Worm (Caenorhabditis elegans) whole organism, L3 larva: ENCODE data around the gene rpl-3.

Experiments
- R02D3.7 ChIP-seq: fragments of 150-350 bp; optimal IDR thresholded peaks from 2 replicates; lab custom pipeline; 2014; ENCODE audit warnings: missing biosample characterization, missing genetic modification characterization
- ama-1 ChIP-seq: fragments of 150-350 bp; optimal IDR thresholded peaks from 2 replicates; lab custom pipeline; 2018
- ceh-16 ChIP-seq: sonication (generic microtip); optimal IDR thresholded peaks from 2 replicates; lab custom pipeline; 2017; ENCODE audit warnings: missing biosample characterization, missing genetic modification characterization
- ceh-28 ChIP-seq: fragments of 150-350 bp; optimal IDR thresholded peaks from 2 replicates; lab custom pipeline; 2014; ENCODE audit warnings: missing biosample characterization, missing genetic modification reagents, missing genetic modification characterization
- ceh-82 ChIP-seq: fragments of 150-350 bp; optimal IDR thresholded peaks from 2 replicates; lab custom pipeline; 2014; ENCODE audit warnings: missing biosample characterization, missing genetic modification characterization
- ceh-9 ChIP-seq: sonication (generic microtip); optimal IDR thresholded peaks from 2 replicates; lab custom pipeline; 2018; ENCODE audit warnings: missing biosample characterization, missing genetic modification characterization
- daf-12 ChIP-seq: fragments of 150-350 bp; optimal IDR thresholded peaks from 2 replicates; lab custom pipeline; 2014; ENCODE audit warnings: missing biosample characterization, missing genetic modification reagents, missing genetic modification characterization
- egl-27 ChIP-seq: sonication (generic microtip); optimal IDR thresholded peaks from 4 replicates; lab custom pipeline; 2017; ENCODE audit warnings: missing biosample characterization, missing genetic modification reagents, missing genetic modification characterization
- egl-5 ChIP-seq: fragments of 150-350 bp; optimal IDR thresholded peaks from 2 replicates; lab custom pipeline; 2017; ENCODE audit warnings: missing biosample characterization, missing genetic modification reagents, missing genetic modification characterization, inconsistent platforms
- elt-2 ChIP-seq: sonication (generic microtip); optimal IDR thresholded peaks from 2 replicates; lab custom pipeline; 2016; ENCODE audit warnings: missing genetic modification reagents, mild to moderate bottlenecking, missing genetic modification characterization, missing compliant biosample characterization
- elt-3 ChIP-seq, 3 experiments: fragments of 150-350 bp in 1 of 3; sonication (generic microtip) in 2 of 3; optimal IDR thresholded peaks; 2 replicates in 2 of 3; 4 replicates in 1 of 3; lab custom pipeline; 2014 to 2017; ENCODE audit warnings: missing biosample characterization in 3 of 3, missing genetic modification characterization in 3 of 3
- eor-1 ChIP-seq, 2 experiments: fragments of 150-350 bp; optimal IDR thresholded peaks; 2 replicates each; lab custom pipeline; 2014 to 2018; ENCODE audit warnings: missing biosample characterization in 2 of 2, missing genetic modification characterization in 2 of 2
- fkh-10 ChIP-seq: sonication (generic microtip); optimal IDR thresholded peaks from 2 replicates; lab custom pipeline; 2017; ENCODE audit warnings: missing biosample characterization, missing genetic modification reagents, missing genetic modification characterization
- fos-1 ChIP-seq: fragments of 150-350 bp; optimal IDR thresholded peaks from 2 replicates; lab custom pipeline; 2014; ENCODE audit warnings: missing biosample characterization, missing genetic modification characterization
- jun-1 ChIP-seq: fragments of 150-350 bp; optimal IDR thresholded peaks from 2 replicates; lab custom pipeline; 2014; ENCODE audit warnings: missing biosample characterization, missing genetic modification reagents, missing genetic modification characterization
- lin-15B ChIP-seq: fragments of 150-350 bp; optimal IDR thresholded peaks from 2 replicates; lab custom pipeline; 2014; ENCODE audit warnings: missing biosample characterization, missing genetic modification characterization
- lin-39 ChIP-seq: fragments of 150-350 bp; optimal IDR thresholded peaks from 2 replicates; lab custom pipeline; 2018; ENCODE audit warnings: missing biosample characterization, missing genetic modification reagents, missing genetic modification characterization
- lsy-12 ChIP-seq: sonication (generic microtip); optimal IDR thresholded peaks from 2 replicates; lab custom pipeline; 2016; ENCODE audit warnings: mild to moderate bottlenecking, missing genetic modification characterization, missing compliant biosample characterization
- mdl-1 ChIP-seq: fragments of 150-350 bp; optimal IDR thresholded peaks from 2 replicates; lab custom pipeline; 2014; ENCODE audit warnings: missing biosample characterization, missing genetic modification characterization
- nfya-1 ChIP-seq: sonication (generic microtip); optimal IDR thresholded peaks from 2 replicates; lab custom pipeline; 2017; ENCODE audit warnings: missing genetic modification characterization, mild to moderate bottlenecking, missing compliant biosample characterization, antibody characterized with exemption, moderate library complexity; ENCODE audit not compliant: insufficient read depth
- nhr-12 ChIP-seq: fragments of 150-350 bp; optimal IDR thresholded peaks from 2 replicates; lab custom pipeline; 2014; ENCODE audit warnings: missing biosample characterization, missing genetic modification characterization
- nhr-23 ChIP-seq: fragments of 150-350 bp; optimal IDR thresholded peaks from 2 replicates; lab custom pipeline; 2014; ENCODE audit warnings: missing biosample characterization, missing genetic modification reagents, missing genetic modification characterization
- nhr-25 ChIP-seq: sonication (generic microtip); optimal IDR thresholded peaks from 2 replicates; lab custom pipeline; 2017; ENCODE audit warnings: missing biosample characterization, missing genetic modification characterization
- nhr-28 ChIP-seq: fragments of 150-350 bp; optimal IDR thresholded peaks from 2 replicates; lab custom pipeline; 2014; ENCODE audit warnings: missing biosample characterization, missing genetic modification characterization
- nhr-43 ChIP-seq: sonication (generic microtip); optimal IDR thresholded peaks from 2 replicates; lab custom pipeline; 2016; ENCODE audit warnings: mild to moderate bottlenecking, missing genetic modification characterization, missing compliant biosample characterization; ENCODE audit not compliant: poor library complexity, severe bottlenecking
- nhr-67 ChIP-seq: fragments of 150-350 bp; optimal IDR thresholded peaks from 2 replicates; lab custom pipeline; 2014; ENCODE audit warnings: missing biosample characterization, missing genetic modification characterization
- nhr-76 ChIP-seq: fragments of 150-350 bp; sonication (generic microtip); optimal IDR thresholded peaks from 5 replicates; lab custom pipeline; 2014; ENCODE audit warnings: missing biosample characterization, missing genetic modification characterization
- nhr-77 ChIP-seq: fragments of 150-350 bp; optimal IDR thresholded peaks from 2 replicates; lab custom pipeline; 2014; ENCODE audit warnings: missing biosample characterization, missing genetic modification characterization
- pha-4 ChIP-seq: fragments of 150-350 bp; optimal IDR thresholded peaks from 2 replicates; lab custom pipeline; 2014; ENCODE audit warnings: missing biosample characterization, missing genetic modification reagents, missing genetic modification characterization
- pqm-1 ChIP-seq: fragments of 150-350 bp; optimal IDR thresholded peaks from 2 replicates; lab custom pipeline; 2017; ENCODE audit warnings: missing biosample characterization, missing genetic modification characterization, inconsistent platforms
- sea-2 ChIP-seq: fragments of 150-350 bp; sonication (generic microtip); optimal IDR thresholded peaks from 4 replicates; lab custom pipeline; 2014; ENCODE audit warnings: missing biosample characterization, missing genetic modification reagents, missing genetic modification characterization
- skn-1 ChIP-seq: fragments of 150-350 bp; optimal IDR thresholded peaks from 2 replicates; lab custom pipeline; 2014; ENCODE audit warnings: missing biosample characterization, missing genetic modification characterization
- tbx-2 ChIP-seq: sonication (generic microtip); optimal IDR thresholded peaks from 2 replicates; lab custom pipeline; 2016; ENCODE audit warnings: mild to moderate bottlenecking, missing genetic modification characterization, missing compliant biosample characterization
- unc-39 ChIP-seq: sonication (generic microtip); optimal IDR thresholded peaks from 4 replicates; lab custom pipeline; 2017; ENCODE audit warnings: missing biosample characterization, missing genetic modification characterization
- unc-62 ChIP-seq: fragments of 150-350 bp; sonication (generic microtip); optimal IDR thresholded peaks from 4 replicates; lab custom pipeline; 2014; ENCODE audit warnings: missing biosample characterization, missing genetic modification reagents, missing genetic modification characterization
- zag-1 ChIP-seq: fragments of 150-350 bp; optimal IDR thresholded peaks from 2 replicates; lab custom pipeline; 2014; ENCODE audit warnings: missing biosample characterization, missing genetic modification characterization
- ztf-11 ChIP-seq: fragments of 150-350 bp; optimal IDR thresholded peaks from 2 replicates; lab custom pipeline; 2014; ENCODE audit warnings: missing biosample characterization, missing genetic modification characterization
- ztf-4 ChIP-seq: fragments of 150-350 bp; optimal IDR thresholded peaks from 2 replicates; lab custom pipeline; 2014; ENCODE audit warnings: missing biosample characterization, missing genetic modification characterization

rpl-3 gene

ce11 chrIII:3875608-3876007 is 8.0 kb downstream of the rpl-3 start (continued):
- TF ChIP-seq ceh-28 (tag; lab: Kevin White, UChicago) (no peak), lin-39 (tag; lab: Kevin White, UChicago) (no peak), elt-2 (tag; lab: Kevin White, UChicago) (peak; percentile 58), nhr-28 (tag; lab: Kevin White, UChicago) (no peak), fos-1 (tag; lab: Kevin White, UChicago) (no peak), nhr-12 (no peak), jun-1 (tag; lab: Kevin White, UChicago) (no peak), elt-3 (tag; optimal IDR thresholded peaks at IDR 0.05; lab: Kevin White, UChicago) (no peak), ztf-11 (no peak), pqm-1 (no peak), nfya-1 (tag; lab: Kevin White, UChicago) (no peak)

DNA sequence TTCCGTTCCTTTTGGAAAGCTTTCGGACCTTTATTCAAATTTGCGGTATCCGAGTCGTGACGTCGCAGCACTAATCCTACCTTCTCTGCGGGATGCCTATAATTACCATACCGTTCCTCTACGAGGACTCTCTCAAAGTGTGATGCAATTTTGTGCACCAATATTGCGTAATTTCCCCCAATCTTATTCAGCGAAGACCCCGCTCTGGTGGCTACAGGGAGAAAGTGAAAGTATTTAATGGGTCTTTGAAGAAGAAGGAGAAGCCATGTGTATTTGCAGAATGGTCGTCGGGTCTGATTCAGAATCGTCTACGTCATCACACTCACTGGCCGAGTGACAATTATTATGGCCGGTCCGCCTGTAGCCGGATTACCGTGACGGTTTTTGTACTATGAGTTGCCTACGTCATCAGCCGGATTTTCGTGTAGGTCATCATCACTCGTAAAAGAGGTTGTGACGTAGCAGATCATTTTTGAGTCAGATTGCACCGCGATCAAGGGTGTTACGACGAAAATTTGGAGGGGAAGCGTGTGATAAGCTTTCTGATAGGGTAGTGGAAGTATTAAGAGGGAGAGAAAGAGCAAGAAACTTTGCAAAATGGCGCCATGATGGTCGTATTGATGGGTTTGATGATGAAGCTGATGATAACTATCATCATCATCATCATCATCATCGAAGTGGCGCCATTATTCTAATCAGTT is 8.7 kb downstream of the rpl-3 start:
- TF ChIP-seq pha-4 (tag; lab: Kevin White, UChicago) = no peak
- TF ChIP-seq pqm-1 = peak; percentile 60
- peak; percentile 47 for TF ChIP-seq nhr-25 (tag; lab: Kevin White, UChicago)
- no peak for TF ChIP-seq egl-27 (tag; lab: Kevin White, UChicago)
- no peak for TF ChIP-seq unc-62 (GFP tag; lab: Kevin White, UChicago)
- TF ChIP-seq elt-2 (tag; lab: Kevin White, UChicago) = peak; percentile 61
- TF ChIP-seq mdl-1 (tag; lab: Kevin White, UChicago) = no peak
- TF ChIP-seq unc-39 (tag; lab: Kevin White, UChicago) = no peak

- TF ChIP-seq nhr-28 (tag; lab: Kevin White, UChicago) (no peak), jun-1 (tag; lab: Kevin White, UChicago) (no peak), eor-1 (tag; optimal IDR thresholded peaks at IDR 0.05; lab: Kevin White, UChicago) (no peak), pha-4 (tag; lab: Kevin White, UChicago) (peak; percentile 26), ama-1 (lab: Kevin White, UChicago) (no peak), nhr-77 (tag; lab: Kevin White, UChicago) (no peak)
These were observed 11.5 kb downstream of the rpl-3 start for ce11 chrIII:3878986-3879756.

DNA sequence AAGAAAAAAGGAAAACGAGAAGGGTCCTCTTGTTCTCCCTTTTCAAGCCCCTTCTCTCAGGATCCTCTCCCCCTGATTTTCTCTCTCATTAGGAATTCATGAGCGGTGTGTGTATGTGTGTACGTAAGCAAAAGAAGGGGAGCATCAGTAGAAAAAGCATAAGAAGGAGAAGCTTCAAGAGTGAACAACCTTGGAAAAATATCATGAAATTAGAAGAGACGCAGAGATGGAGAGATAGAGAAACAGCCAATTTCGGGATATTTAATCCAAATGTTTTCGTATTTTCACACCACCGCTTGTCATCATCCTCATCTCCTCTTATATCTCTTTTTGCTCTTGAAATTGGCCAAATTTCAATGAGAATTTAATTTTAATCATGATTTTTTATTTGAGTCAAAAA is 15.5 kb downstream of the rpl-3 start:
- TF ChIP-seq nhr-25 (tag; lab: Kevin White, UChicago) (no peak), nhr-67 (no peak), fos-1 (tag; lab: Kevin White, UChicago) (no peak), sea-2 (GFP tag; lab: Kevin White, UChicago) (no peak), egl-5 (tag; lab: Kevin White, UChicago) (no peak), lin-39 (tag; lab: Kevin White, UChicago) (no peak), daf-12 (no peak), ceh-28 (tag; lab: Kevin White, UChicago) (no peak), ztf-4 (no peak), jun-1 (tag; lab: Kevin White, UChicago) (no peak), ceh-9 (tag; lab: Kevin White, UChicago) (no peak), ama-1 (lab: Kevin White, UChicago) (no peak), fkh-10 (GFP tag; lab: Kevin White, UChicago) (no peak), unc-62 (GFP tag; lab: Kevin White, UChicago) (no peak), ceh-16 (tag; lab: Kevin White, UChicago) (no peak), pha-4 (tag; lab: Kevin White, UChicago) (no peak), R02D3.7 (no peak)

ce11 chrIII:3887586-3887985 is 19.9 kb downstream of the rpl-3 start:
- TF ChIP-seq lin-39 (tag; lab: Kevin White, UChicago) = no peak
- TF ChIP-seq sea-2 (GFP tag; lab: Kevin White, UChicago) = no peak
- TF ChIP-seq nhr-25 (tag; lab: Kevin White, UChicago) = peak; percentile 53
- no peak for TF ChIP-seq lsy-12 (tag; lab: Kevin White, UChicago)
- no peak for TF ChIP-seq elt-3 (tag; optimal IDR thresholded peaks at IDR 0.05; lab: Kevin White, UChicago)
- TF ChIP-seq pha-4 (tag; lab: Kevin White, UChicago) = peak; percentile 79
- no peak for TF ChIP-seq nhr-76 (tag; lab: Kevin White, UChicago)
- TF ChIP-seq zag-1 = no peak
- no peak for TF ChIP-seq nhr-43 (tag; lab: Kevin White, UChicago)
- peak; percentile 66 for TF ChIP-seq elt-2 (tag; lab: Kevin White, UChicago)
- TF ChIP-seq R02D3.7 = no peak
- no peak for TF ChIP-seq daf-12
- TF ChIP-seq ceh-9 (tag; lab: Kevin White, UChicago) = no peak
- no peak for TF ChIP-seq tbx-2 (tag; lab: Kevin White, UChicago)
- no peak for TF ChIP-seq fkh-10 (GFP tag; lab: Kevin White, UChicago)
- TF ChIP-seq nhr-23 (tag; lab: Kevin White, UChicago) = peak; percentile 43
- peak; percentile 35 for TF ChIP-seq nfya-1 (tag; lab: Kevin White, UChicago)
- no peak for TF ChIP-seq skn-1 (tag; lab: Kevin White, UChicago)
- no peak for TF ChIP-seq nhr-12
- no peak for TF ChIP-seq egl-27 (tag; lab: Kevin White, UChicago)
- TF ChIP-seq lin-15B (tag; lab: Kevin White, UChicago) = peak; percentile 96
- no peak for TF ChIP-seq nhr-77 (tag; lab: Kevin White, UChicago)
- TF ChIP-seq pqm-1 = peak; percentile 38
- no peak for TF ChIP-seq ceh-82 (tag; lab: Kevin White, UChicago)
- no peak for TF ChIP-seq ceh-16 (tag; lab: Kevin White, UChicago)
- TF ChIP-seq, all 47 proteins: peak for 7
